Worm (Caenorhabditis elegans): Measurements from ENCODE around the gene mdt-30.

ce11 chrIII:7977777-7978176, 50.1 kb downstream of the mdt-30 start, which contains the start of gene C06G4.4:
- TF ChIP-seq hmg-20 (GFP tag; IDR thresholded peaks at IDR 0.05) (no peak), ztf-26 (tag; optimal IDR thresholded peaks at IDR 0.05) (no peak), nhr-27 (tag; optimal IDR thresholded peaks at IDR 0.05) (no peak), F57C9.4 (tag; optimal IDR thresholded peaks at IDR 0.05) (no peak), ama-1 (optimal IDR thresholded peaks at IDR 0.05) (no peak), ama-1 (GFP tag; optimal IDR thresholded peaks at IDR 0.05) (no peak), pha-4 (tag; optimal IDR thresholded peaks at IDR 0.05) (no peak), snpc-3.4 (tag; optimal IDR thresholded peaks at IDR 0.05) (no peak), madf-3 (GFP tag; IDR thresholded peaks at IDR 0.05) (no peak), atf-7 (tag; optimal IDR thresholded peaks at IDR 0.05) (no peak), D2030.7 (GFP tag; IDR thresholded peaks at IDR 0.05) (no peak), K11D2.4 (GFP tag; IDR thresholded peaks at IDR 0.05) (no peak)
